Worm (Caenorhabditis elegans): ENCODE data around the gene sec-3.

The sec-3 gene

ce11 chrX:3101562-3101961, 1.9 kb upstream of the sec-3 start:
- no peak for TF ChIP-seq nhr-90 (tag; optimal IDR thresholded peaks at IDR 0.05; ENCODE audit: poor library complexity)
- no peak for TF ChIP-seq alr-1 (tag; optimal IDR thresholded peaks at IDR 0.05; ENCODE audit: borderline replicate concordance)
- no peak for TF ChIP-seq nhr-71 (tag; optimal IDR thresholded peaks at IDR 0.05)
- no peak for TF ChIP-seq elt-3 (tag; optimal IDR thresholded peaks at IDR 0.05)
- no peak for TF ChIP-seq efl-1 (optimal IDR thresholded peaks at IDR 0.05)
- TF ChIP-seq efl-1 (GFP tag; optimal IDR thresholded peaks at IDR 0.05 in 1 of 2), result peak in 1 of 2 experiments; percentile 73

DNA sequence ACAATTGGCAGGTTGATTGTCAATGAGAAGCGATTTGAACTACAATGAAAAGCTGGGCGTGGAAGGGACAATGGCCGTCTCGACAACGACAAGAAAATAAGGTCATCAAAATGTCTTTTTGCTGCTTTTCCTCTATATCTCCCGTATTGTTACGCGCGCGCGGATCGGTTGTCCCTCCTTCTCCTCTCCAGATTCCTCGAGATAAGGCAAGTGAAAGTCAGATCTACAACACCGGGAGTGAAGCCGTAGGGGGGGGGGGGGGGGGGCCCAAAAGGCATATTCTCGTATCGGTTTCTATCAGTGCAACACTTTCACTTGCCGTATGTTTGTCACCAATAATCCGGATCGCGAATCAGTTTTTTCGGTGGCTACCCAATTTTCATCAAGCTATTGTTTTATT, 5.3 kb downstream of the sec-3 start, which contains the start of gene wrt-2:
wrt-2 (minus strand) TSS at position 46 of the 400 bp plus-strand sequence.
- TF ChIP-seq snpc-4 (tag; optimal IDR thresholded peaks at IDR 0.05), result no peak
- TF ChIP-seq fos-1 (tag; optimal IDR thresholded peaks at IDR 0.05), result no peak
- TF ChIP-seq swsn-7 (tag; optimal IDR thresholded peaks at IDR 0.05), result no peak
- TF ChIP-seq elt-3 (tag; optimal IDR thresholded peaks at IDR 0.05), result no peak
- TF ChIP-seq blmp-1 (tag; optimal IDR thresholded peaks at IDR 0.05), result peak; percentile 83
- no peak for TF ChIP-seq lsy-2 (tag; optimal IDR thresholded peaks at IDR 0.05)
- TF ChIP-seq dsc-1 (tag; optimal IDR thresholded peaks at IDR 0.05), result no peak
- TF ChIP-seq lir-3 (tag; optimal IDR thresholded peaks at IDR 0.05; ENCODE audit: poor library complexity), result no peak
- TF ChIP-seq sptf-1 (tag; optimal IDR thresholded peaks at IDR 0.05), result no peak
- TF ChIP-seq ama-1 (optimal IDR thresholded peaks at IDR 0.05), result no peak
- TF ChIP-seq nhr-11 (tag; optimal IDR thresholded peaks at IDR 0.05), result no peak
- TF ChIP-seq efl-1 (optimal IDR thresholded peaks at IDR 0.05), result no peak
- TF ChIP-seq efl-1 (GFP tag; optimal IDR thresholded peaks at IDR 0.05 in 1 of 2), result peak in 1 of 2 experiments; percentile 10
- TF ChIP-seq ceh-90 (tag; optimal IDR thresholded peaks at IDR 0.05), result no peak
- no peak for TF ChIP-seq jun-1 (tag; optimal IDR thresholded peaks at IDR 0.05)
- no peak for TF ChIP-seq nhr-85 (tag)
- no peak for TF ChIP-seq dpl-1 (GFP tag; optimal IDR thresholded peaks at IDR 0.05)

DNA sequence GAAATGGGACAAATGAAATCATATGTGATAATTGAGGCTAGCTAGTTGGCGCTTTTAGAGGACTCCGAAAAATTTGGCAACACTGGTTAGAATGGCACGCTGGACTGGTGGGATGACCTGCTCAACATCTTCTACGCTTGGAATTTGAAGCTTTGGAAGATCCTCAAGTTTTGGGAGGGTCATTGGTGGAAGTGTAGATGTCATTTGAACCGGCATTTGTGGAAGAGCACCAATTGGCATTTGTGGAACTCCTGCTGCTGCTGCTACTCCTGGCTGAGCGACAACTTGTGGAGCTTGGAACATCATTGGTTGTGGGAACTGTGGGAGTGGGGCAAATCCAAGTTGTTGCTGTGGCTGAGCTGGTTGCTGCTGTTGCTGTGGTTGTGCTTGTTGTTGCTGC, 7.2 kb downstream of the sec-3 start:
- TF ChIP-seq nhr-90 (tag; optimal IDR thresholded peaks at IDR 0.05; ENCODE audit: poor library complexity) (peak; percentile 23), nhr-71 (tag; optimal IDR thresholded peaks at IDR 0.05) (peak; percentile 12), nhr-20 (tag; optimal IDR thresholded peaks at IDR 0.05) (no peak), rnt-1 (tag; optimal IDR thresholded peaks at IDR 0.05) (no peak)

ce11 chrX:3091119-3091746, 8.4 kb downstream of the sec-3 start:
- TF ChIP-seq elt-2 (tag; optimal IDR thresholded peaks at IDR 0.05), result no peak
- no peak for TF ChIP-seq tlp-1 (tag; optimal IDR thresholded peaks at IDR 0.05)
- no peak for TF ChIP-seq mab-9 (GFP tag; IDR thresholded peaks at IDR 0.05)
- TF ChIP-seq ceh-90 (tag; optimal IDR thresholded peaks at IDR 0.05), result no peak
- TF ChIP-seq nhr-85 (tag), result peak; percentile 6
- no peak for TF ChIP-seq nhr-84 (tag; optimal IDR thresholded peaks at IDR 0.05)

- no peak for TF ChIP-seq sox-4 (tag; optimal IDR thresholded peaks at IDR 0.05)
- TF ChIP-seq fkh-10 (GFP tag; optimal IDR thresholded peaks at IDR 0.05), result peak; percentile 34
- TF ChIP-seq ces-1 (GFP tag; optimal IDR thresholded peaks at IDR 0.05), result no peak
- TF ChIP-seq unc-98 (GFP tag; IDR thresholded peaks at IDR 0.05), result no peak
- peak; percentile 54 for TF ChIP-seq tbx-2 (tag; optimal IDR thresholded peaks at IDR 0.05)
- peak; percentile 34 for TF ChIP-seq skn-1 (tag; optimal IDR thresholded peaks at IDR 0.05)
- peak; percentile 78 for TF ChIP-seq elt-2 (tag; optimal IDR thresholded peaks at IDR 0.05)
- TF ChIP-seq blmp-1 (tag; optimal IDR thresholded peaks at IDR 0.05), result peak; percentile 14
- TF ChIP-seq Y116A8C.19 (tag; optimal IDR thresholded peaks at IDR 0.05; ENCODE audit: borderline replicate concordance), result no peak
- no peak for TF ChIP-seq hlh-17 (GFP tag; optimal IDR thresholded peaks at IDR 0.05; ENCODE audit: borderline replicate concordance)
- TF ChIP-seq lin-13 (GFP tag; optimal IDR thresholded peaks at IDR 0.05), result no peak
- peak; percentile 49 for TF ChIP-seq mep-1 (tag; optimal IDR thresholded peaks at IDR 0.05)
- peak; percentile 35 for TF ChIP-seq dsc-1 (tag; optimal IDR thresholded peaks at IDR 0.05)
- no peak for TF ChIP-seq nhr-76 (tag; optimal IDR thresholded peaks at IDR 0.05)
- TF ChIP-seq hpl-2 (GFP tag; optimal IDR thresholded peaks at IDR 0.05), result no peak
- TF ChIP-seq F16B12.6 (tag; optimal IDR thresholded peaks at IDR 0.05), result no peak
- no peak for TF ChIP-seq unc-30 (tag; optimal IDR thresholded peaks at IDR 0.05)
- no peak for TF ChIP-seq snpc-4 (tag; optimal IDR thresholded peaks at IDR 0.05)
- TF ChIP-seq mef-2 (tag; optimal IDR thresholded peaks at IDR 0.05), result no peak
- TF ChIP-seq nhr-77 (tag; optimal IDR thresholded peaks at IDR 0.05), result no peak
- peak in 1 of 2 experiments; percentile 34 for TF ChIP-seq lsy-2 (tag; optimal IDR thresholded peaks at IDR 0.05)
- no peak for TF ChIP-seq sup-37 (GFP tag; optimal IDR thresholded peaks at IDR 0.05)
- peak; percentile 24 for TF ChIP-seq pag-3 (tag; optimal IDR thresholded peaks at IDR 0.05; ENCODE audit: borderline replicate concordance, insufficient read depth)
Observed at ce11 chrX:3089894-3090414, 9.7 kb downstream of the sec-3 start.
